Worm (Caenorhabditis elegans): ENCODE measurements around the gene C32B5.6.
"Not testable (repeated sequence)": the region's sequence is repeated elsewhere in the genome, so short reads cannot be mapped to it uniquely, and the experiment has no call there.

C32B5.6 gene

ce11 chrII:968106-968505, at the start of gene C32B5.6:
Gene C32B5.6 (plus strand): TSS chrII:968406.
- not testable (repeated sequence) for TF ChIP-seq W03F9.2, him-1, dao-5 (tag; optimal IDR thresholded peaks at IDR 0.05)

- TF ChIP-seq W03F9.2 (tag; optimal IDR thresholded peaks at IDR 0.05) (no peak), dao-5 (tag; optimal IDR thresholded peaks at IDR 0.05) (no peak), him-1 (tag; optimal IDR thresholded peaks at IDR 0.05) (no peak)
Measured at ce11 chrII:920326-920725, 47.9 kb upstream of the C32B5.6 start.

ce11 chrII:922778-923177, 45.4 kb upstream of the C32B5.6 start:
- no peak for TF ChIP-seq W03F9.2 (tag; optimal IDR thresholded peaks at IDR 0.05)
- TF ChIP-seq him-1 (tag; optimal IDR thresholded peaks at IDR 0.05), result no peak
- no peak for TF ChIP-seq dao-5 (tag; optimal IDR thresholded peaks at IDR 0.05)

ce11 chrII:923521-923920, 44.7 kb upstream of the C32B5.6 start, which contains the start of gene fbxc-28:
Gene fbxc-28 (plus strand): TSS chrII:923821.
- no peak for TF ChIP-seq him-1 (tag; optimal IDR thresholded peaks at IDR 0.05)
- TF ChIP-seq W03F9.2 (tag; optimal IDR thresholded peaks at IDR 0.05), result no peak
- TF ChIP-seq dao-5 (tag; optimal IDR thresholded peaks at IDR 0.05), result no peak

- TF ChIP-seq him-1 (tag; optimal IDR thresholded peaks at IDR 0.05) (no peak), W03F9.2 (tag; optimal IDR thresholded peaks at IDR 0.05) (no peak), dao-5 (tag; optimal IDR thresholded peaks at IDR 0.05) (no peak)
Measured at ce11 chrII:927331-927730, 40.9 kb upstream of the C32B5.6 start, which contains the start of gene R07C3.13. Gene R07C3.13 (minus strand): TSS chrII:927431.

ce11 chrII:930871-931270, 37.3 kb upstream of the C32B5.6 start, which contains the start of gene fbxc-34:
Gene fbxc-34 (plus strand): TSS chrII:931171.
- not testable (repeated sequence) for TF ChIP-seq dao-5, him-1, W03F9.2 (tag; optimal IDR thresholded peaks at IDR 0.05)

- TF ChIP-seq W03F9.2 (tag; optimal IDR thresholded peaks at IDR 0.05), result no peak
- TF ChIP-seq him-1 (tag; optimal IDR thresholded peaks at IDR 0.05), result no peak
- no peak for TF ChIP-seq dao-5 (tag; optimal IDR thresholded peaks at IDR 0.05)
Measured at ce11 chrII:932718-933117, 35.5 kb upstream of the C32B5.6 start, which contains the start of gene acs-15. Gene acs-15 (plus strand): TSS chrII:933018.

- no peak for TF ChIP-seq dao-5 (tag; optimal IDR thresholded peaks at IDR 0.05)
- TF ChIP-seq him-1 (tag; optimal IDR thresholded peaks at IDR 0.05), result no peak
- no peak for TF ChIP-seq W03F9.2 (tag; optimal IDR thresholded peaks at IDR 0.05)
Measured at ce11 chrII:937265-937664, 30.9 kb upstream of the C32B5.6 start.

ce11 chrII:938549-938948, 29.7 kb upstream of the C32B5.6 start, which contains the start of gene R07C3.3:
Gene R07C3.3 (plus strand): TSS chrII:938849.
- TF ChIP-seq dao-5 (tag; optimal IDR thresholded peaks at IDR 0.05) (no peak), W03F9.2 (tag; optimal IDR thresholded peaks at IDR 0.05) (no peak), him-1 (tag; optimal IDR thresholded peaks at IDR 0.05) (no peak)

ce11 chrII:940779-941178, 27.4 kb upstream of the C32B5.6 start, which contains the start of gene fbxc-36:
Gene fbxc-36 (plus strand): TSS chrII:940983.
- TF ChIP-seq him-1 (tag; optimal IDR thresholded peaks at IDR 0.05), result no peak
- TF ChIP-seq W03F9.2 (tag; optimal IDR thresholded peaks at IDR 0.05), result no peak
- TF ChIP-seq dao-5 (tag; optimal IDR thresholded peaks at IDR 0.05), result no peak

- TF ChIP-seq dao-5 (tag; optimal IDR thresholded peaks at IDR 0.05), result no peak
- no peak for TF ChIP-seq him-1 (tag; optimal IDR thresholded peaks at IDR 0.05)
- TF ChIP-seq W03F9.2 (tag; optimal IDR thresholded peaks at IDR 0.05), result no peak
Measured at ce11 chrII:943773-944172, 24.4 kb upstream of the C32B5.6 start, which contains the start of gene clec-43. Gene clec-43 (plus strand): TSS chrII:944066.

- TF ChIP-seq him-1 (tag; optimal IDR thresholded peaks at IDR 0.05), result no peak
- no peak for TF ChIP-seq W03F9.2 (tag; optimal IDR thresholded peaks at IDR 0.05)
- no peak for TF ChIP-seq dao-5 (tag; optimal IDR thresholded peaks at IDR 0.05)
Measured at ce11 chrII:948091-948490, 20.1 kb upstream of the C32B5.6 start, which contains the start of gene fbxc-32. Gene fbxc-32 (minus strand): TSS chrII:948191.

ce11 chrII:950374-950773, 17.8 kb upstream of the C32B5.6 start:
- TF ChIP-seq W03F9.2 (tag; optimal IDR thresholded peaks at IDR 0.05) (no peak), him-1 (tag; optimal IDR thresholded peaks at IDR 0.05) (no peak), dao-5 (tag; optimal IDR thresholded peaks at IDR 0.05) (no peak)

ce11 chrII:953052-953451, 15.2 kb upstream of the C32B5.6 start:
- TF ChIP-seq him-1 (tag; optimal IDR thresholded peaks at IDR 0.05) (no peak), dao-5 (tag; optimal IDR thresholded peaks at IDR 0.05) (no peak), W03F9.2 (tag; optimal IDR thresholded peaks at IDR 0.05) (no peak)

- TF ChIP-seq W03F9.2, dao-5, him-1 (tag; optimal IDR thresholded peaks at IDR 0.05): not testable (repeated sequence)
Measured at ce11 chrII:954626-955025, 13.6 kb upstream of the C32B5.6 start, which contains the start of gene fbxc-7. Gene fbxc-7 (plus strand): TSS chrII:954926.

All from whole organism, L4/young adult.